Worm (Caenorhabditis elegans): ENCODE data around the gene gpcp-2.

DNA sequence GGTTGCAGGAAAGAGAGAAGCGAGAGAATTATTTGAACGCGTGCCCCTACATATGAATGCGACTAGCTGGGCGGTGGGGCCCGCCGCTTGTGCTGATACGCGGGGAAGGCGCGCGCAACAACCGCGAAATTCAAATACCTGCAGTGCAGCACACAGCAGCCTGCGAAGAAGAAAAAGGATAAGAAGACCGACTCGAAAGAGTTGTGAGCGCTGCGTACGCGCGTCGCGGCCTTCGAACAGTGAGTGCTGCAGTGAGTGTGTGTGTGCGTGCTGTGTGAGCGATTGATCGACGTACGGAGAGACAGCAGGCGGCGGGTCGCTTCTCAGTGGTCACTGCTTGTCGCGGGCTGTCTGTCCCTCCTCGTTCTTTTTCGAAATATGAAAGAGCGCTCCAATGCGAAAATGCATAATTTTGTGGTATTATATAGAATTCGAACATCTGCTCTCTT lies 44.9 kb downstream of the gpcp-2 start:
- TF ChIP-seq ccch-3 (GFP tag; optimal IDR thresholded peaks at IDR 0.05) (no peak), rec-8 (tag; optimal IDR thresholded peaks at IDR 0.05) (no peak), snpc-4 (GFP tag; optimal IDR thresholded peaks at IDR 0.05) (peak; percentile 54), snpc-4 (tag; optimal IDR thresholded peaks at IDR 0.05) (peak; percentile 23 to 68 (median 42)), tbp1 (GFP tag; optimal IDR thresholded peaks at IDR 0.05) (peak; percentile 64), lag-1 (GFP tag; IDR thresholded peaks at IDR 0.05) (no peak), Y95B8A.8 (GFP tag; IDR thresholded peaks at IDR 0.05) (peak; percentile 56; the same call in 1 of the 2 replicates), B0035.1 (tag; optimal IDR thresholded peaks at IDR 0.05) (peak; percentile 52), nhr-80 (tag; optimal IDR thresholded peaks at IDR 0.05) (peak; percentile 98), F22D6.2 (tag; optimal IDR thresholded peaks at IDR 0.05) (peak; percentile 70)
